Fruit fly (Drosophila melanogaster): ENCODE data around the gene CG3198.

DNA sequence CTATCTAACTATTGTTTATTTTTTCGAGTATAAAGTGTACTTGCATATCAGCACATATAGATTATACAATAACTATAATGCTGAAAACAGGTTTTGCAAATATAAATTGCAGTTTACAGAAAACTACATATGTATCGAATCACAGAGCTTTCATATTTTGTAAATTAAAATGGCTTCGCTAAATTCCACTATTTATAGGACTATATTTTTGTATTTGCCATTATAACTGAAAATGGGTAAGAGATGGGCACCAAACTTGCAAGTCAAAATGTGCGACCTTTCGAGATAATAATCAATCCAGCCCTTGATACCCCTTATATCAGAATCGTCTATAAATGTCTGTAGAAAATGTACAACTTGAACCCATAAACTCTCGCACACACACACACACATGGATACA, 29.5 kb upstream of the CG3198 start:
- TF ChIP-seq Abd-B (GFP tag; optimal IDR thresholded peaks at IDR 0.05) (no peak), Myc (optimal IDR thresholded peaks at IDR 0.05) (no peak), N (GFP tag; optimal IDR thresholded peaks at IDR 0.05) (no peak), HLH106 (tag; optimal IDR thresholded peaks at IDR 0.05) (no peak)

Measured in whole organism, wandering third instar larva.